Worm (Caenorhabditis elegans) whole organism, L2 larva: ENCODE results near the gene Y39G8C.2.

Source experiments
- F13H6.1 ChIP-seq: sonication (generic microtip); optimal IDR thresholded peaks from 2 replicates; lab custom pipeline; 2016; ENCODE audit warnings: missing genetic modification characterization, missing compliant biosample characterization
- alr-1 ChIP-seq: fragments of 150-350 bp; optimal IDR thresholded peaks from 2 replicates; lab custom pipeline; 2014; ENCODE audit warnings: missing biosample characterization, missing genetic modification characterization
- aly-2 ChIP-seq: fragments of 150-350 bp; optimal IDR thresholded peaks from 2 replicates; lab custom pipeline; 2014; ENCODE audit warnings: missing biosample characterization, missing genetic modification characterization
- blmp-1 ChIP-seq: sonication (generic microtip); optimal IDR thresholded peaks from 2 replicates; lab custom pipeline; 2017; ENCODE audit warnings: missing genetic modification characterization, mild to moderate bottlenecking, missing compliant biosample characterization, antibody characterized with exemption, moderate library complexity; ENCODE audit not compliant: insufficient read depth
- ceh-82 ChIP-seq: fragments of 150-350 bp; optimal IDR thresholded peaks from 2 replicates; lab custom pipeline; 2014; ENCODE audit warnings: missing biosample characterization, missing genetic modification characterization
- dmd-4 ChIP-seq: sonication (generic microtip); optimal IDR thresholded peaks from 2 replicates; lab custom pipeline; 2017; ENCODE audit warnings: missing biosample characterization, missing genetic modification characterization
- egl-27 ChIP-seq: sonication (generic microtip); optimal IDR thresholded peaks from 3 replicates; lab custom pipeline; 2017; ENCODE audit warnings: missing biosample characterization, missing genetic modification reagents, missing genetic modification characterization
- fos-1 ChIP-seq: fragments of 150-350 bp; optimal IDR thresholded peaks from 2 replicates; lab custom pipeline; 2014; ENCODE audit warnings: missing biosample characterization, missing genetic modification characterization
- gmeb-1 ChIP-seq: fragments of 150-350 bp; optimal IDR thresholded peaks from 2 replicates; lab custom pipeline; 2014; ENCODE audit warnings: missing biosample characterization, missing genetic modification characterization
- lin-11 ChIP-seq: fragments of 150-350 bp; sonication (generic microtip); optimal IDR thresholded peaks from 2 replicates; lab custom pipeline; 2014; ENCODE audit warnings: missing biosample characterization, missing genetic modification characterization, inconsistent platforms, mixed read lengths
- lin-39 ChIP-seq: fragments of 150-350 bp; optimal IDR thresholded peaks from 2 replicates; lab custom pipeline; 2014; ENCODE audit warnings: missing biosample characterization, missing genetic modification reagents, missing genetic modification characterization
- lsy-2 ChIP-seq, 2 experiments: fragments of 150-350 bp in 1 of 2; sonication (generic microtip) in 1 of 2; optimal IDR thresholded peaks; 2 replicates each; lab custom pipeline; 2014 to 2017; ENCODE audit warnings: missing biosample characterization in 2 of 2, missing genetic modification characterization in 2 of 2
- mab-5 ChIP-seq: fragments of 150-350 bp; optimal IDR thresholded peaks from 2 replicates; lab custom pipeline; 2014; ENCODE audit warnings: missing biosample characterization, missing genetic modification characterization
- mbf-1 ChIP-seq: sonication (generic microtip); optimal IDR thresholded peaks from 2 replicates; lab custom pipeline; 2017; ENCODE audit warnings: missing biosample characterization, missing genetic modification characterization
- mdl-1 ChIP-seq, 2 experiments: fragments of 150-350 bp in 1 of 2; sonication (generic microtip) in 1 of 2; optimal IDR thresholded peaks; 2 replicates each; lab custom pipeline; 2017; ENCODE audit warnings: missing biosample characterization in 2 of 2, missing genetic modification characterization in 2 of 2
- nhr-10 ChIP-seq: sonication (generic microtip); optimal IDR thresholded peaks from 2 replicates; lab custom pipeline; 2017; ENCODE audit warnings: missing biosample characterization, missing genetic modification characterization
- nhr-12 ChIP-seq: fragments of 150-350 bp; optimal IDR thresholded peaks from 2 replicates; lab custom pipeline; 2014; ENCODE audit warnings: missing biosample characterization, missing genetic modification characterization
- nhr-21 ChIP-seq: fragments of 150-350 bp; optimal IDR thresholded peaks from 2 replicates; lab custom pipeline; 2014; ENCODE audit warnings: missing biosample characterization, missing genetic modification characterization
- nhr-237 ChIP-seq: fragments of 150-350 bp; optimal IDR thresholded peaks from 2 replicates; lab custom pipeline; 2014; ENCODE audit warnings: missing biosample characterization, missing genetic modification characterization
- nhr-25 ChIP-seq: fragments of 150-350 bp; sonication (generic microtip); optimal IDR thresholded peaks from 3 replicates; lab custom pipeline; 2014; ENCODE audit warnings: missing biosample characterization, missing genetic modification characterization
- nhr-6 ChIP-seq: fragments of 150-350 bp; optimal IDR thresholded peaks from 2 replicates; lab custom pipeline; 2014; ENCODE audit warnings: missing biosample characterization, missing genetic modification characterization
- peb-1 ChIP-seq: fragments of 150-350 bp; optimal IDR thresholded peaks from 2 replicates; lab custom pipeline; 2014; ENCODE audit warnings: missing biosample characterization, missing genetic modification characterization
- sem-4 ChIP-seq: fragments of 150-350 bp; optimal IDR thresholded peaks from 2 replicates; lab custom pipeline; 2014; ENCODE audit warnings: missing biosample characterization, missing genetic modification reagents, missing genetic modification characterization
- skn-1 ChIP-seq: sonication (generic microtip); optimal IDR thresholded peaks from 2 replicates; lab custom pipeline; 2017; ENCODE audit warnings: missing biosample characterization, missing genetic modification characterization
- sma-3 ChIP-seq: sonication (generic microtip); optimal IDR thresholded peaks from 2 replicates; lab custom pipeline; 2016; ENCODE audit warnings: missing genetic modification reagents, missing genetic modification characterization, missing compliant biosample characterization
- sma-9 ChIP-seq, 2 experiments: fragments of 150-350 bp in 1 of 2; sonication (generic microtip) in 1 of 2; optimal IDR thresholded peaks; 2 replicates each; lab custom pipeline; 2014 to 2016; ENCODE audit warnings: missing genetic modification characterization in 2 of 2, mild to moderate bottlenecking in 1 of 2, missing biosample characterization in 1 of 2, missing compliant biosample characterization in 1 of 2, missing genetic modification reagents in 1 of 2, moderate library complexity in 1 of 2
- snpc-4 ChIP-seq: fragments of 150-350 bp; optimal IDR thresholded peaks from 2 replicates; lab custom pipeline; 2014; ENCODE audit warnings: missing biosample characterization, missing genetic modification characterization
- unc-39 ChIP-seq: fragments of 150-350 bp; optimal IDR thresholded peaks from 2 replicates; lab custom pipeline; 2014; ENCODE audit warnings: missing biosample characterization, missing genetic modification characterization
- unc-55 ChIP-seq: fragments of 150-350 bp; sonication (generic microtip); optimal IDR thresholded peaks from 3 replicates; lab custom pipeline; 2014; ENCODE audit warnings: missing biosample characterization, missing genetic modification reagents, missing genetic modification characterization
- unc-62 ChIP-seq: fragments of 150-350 bp; optimal IDR thresholded peaks from 2 replicates; lab custom pipeline; 2014; ENCODE audit warnings: missing biosample characterization, missing genetic modification reagents, missing genetic modification characterization
- zag-1 ChIP-seq: fragments of 150-350 bp; optimal IDR thresholded peaks from 2 replicates; lab custom pipeline; 2014; ENCODE audit warnings: missing biosample characterization, missing genetic modification characterization
- ztf-1 ChIP-seq: fragments of 200-800 bp; sonication (Bioruptor generic); conservative IDR thresholded peaks from 2 replicates; pipeline ENCODE4 v1.3.6; 2022; ENCODE audit warnings: missing genetic modification characterization, missing compliant biosample characterization
- ztf-11 ChIP-seq: sonication (generic microtip); optimal IDR thresholded peaks from 2 replicates; lab custom pipeline; 2017; ENCODE audit warnings: missing biosample characterization, missing genetic modification characterization
- ztf-4 ChIP-seq: fragments of 150-350 bp; optimal IDR thresholded peaks from 2 replicates; lab custom pipeline; 2014; ENCODE audit warnings: missing biosample characterization, missing genetic modification characterization

Gene Y39G8C.2

ce11 chrII:14059767-14060166 is 37.7 kb downstream of the Y39G8C.2 start, which contains the start of gene rpb-11 (continued):
- peak; percentile 13 for TF ChIP-seq zag-1 (tag; lab: Kevin White, UChicago)
- TF ChIP-seq, all 48 proteins: peak for 34

ce11 chrII:14055717-14056116 is 41.7 kb downstream of the Y39G8C.2 start:
- peak; percentile 2 for TF ChIP-seq sma-9 (GFP tag; optimal IDR thresholded peaks at IDR 0.05; lab: Kevin White, UChicago)
- no peak for TF ChIP-seq sma-9 (tag; optimal IDR thresholded peaks at IDR 0.05; lab: Kevin White, UChicago)
- TF ChIP-seq fos-1: peak; percentile 88
- no peak for TF ChIP-seq lsy-2 (tag; optimal IDR thresholded peaks at IDR 0.05; lab: Kevin White, UChicago)
- TF ChIP-seq, all 48 proteins: peak for 2

ce11 chrII:14053141-14053540 is 44.3 kb downstream of the Y39G8C.2 start:
- TF ChIP-seq nhr-237 (tag; lab: Kevin White, UChicago): no peak
- no peak for TF ChIP-seq dmd-4
- TF ChIP-seq F13H6.1: no peak
- TF ChIP-seq unc-62 (GFP tag; lab: Kevin White, UChicago): no peak
- TF ChIP-seq alr-1 (tag; lab: Kevin White, UChicago): no peak
- no peak for TF ChIP-seq ztf-4 (tag; lab: Kevin White, UChicago)
- no peak for TF ChIP-seq ztf-1 (GFP tag; lab: Robert Waterston, UW)
- TF ChIP-seq nhr-12 (tag; lab: Kevin White, UChicago): no peak
- TF ChIP-seq ztf-11: no peak
- TF ChIP-seq aly-2 (tag; lab: Kevin White, UChicago): no peak

- TF ChIP-seq egl-27 (tag; lab: Kevin White, UChicago): no peak
- TF ChIP-seq, all 48 proteins: peak for 0
These were observed 45.2 kb downstream of the Y39G8C.2 start, which contains the start of gene daf-5 for ce11 chrII:14052204-14052603. TSS of gene daf-5 (minus strand) at chrII:14052304.

- TF ChIP-seq nhr-10 (tag; lab: Kevin White, UChicago): no peak
- TF ChIP-seq nhr-25 (tag; lab: Kevin White, UChicago): no peak
- TF ChIP-seq skn-1: no peak
- TF ChIP-seq nhr-237 (tag; lab: Kevin White, UChicago): no peak
- TF ChIP-seq ceh-82 (tag; lab: Kevin White, UChicago): no peak
- no peak for TF ChIP-seq mbf-1 (tag; lab: Kevin White, UChicago)
- peak; percentile 7 for TF ChIP-seq nhr-21 (tag; lab: Kevin White, UChicago)
- TF ChIP-seq nhr-12 (tag; lab: Kevin White, UChicago): no peak
- peak; percentile 51 for TF ChIP-seq fos-1
- peak; percentile 35 for TF ChIP-seq snpc-4 (tag; lab: Kevin White, UChicago)
- no peak for TF ChIP-seq mab-5 (tag; lab: Kevin White, UChicago)
- TF ChIP-seq sma-3 (GFP tag; lab: Kevin White, UChicago): no peak
- no peak for TF ChIP-seq nhr-6 (tag; lab: Kevin White, UChicago)
- no peak for TF ChIP-seq lsy-2 (tag; optimal IDR thresholded peaks at IDR 0.05; lab: Kevin White, UChicago)
- TF ChIP-seq unc-55: no peak
- no peak for TF ChIP-seq unc-62 (GFP tag; lab: Kevin White, UChicago)
- no peak for TF ChIP-seq dmd-4
- TF ChIP-seq lin-39 (tag; lab: Kevin White, UChicago): no peak
- TF ChIP-seq unc-39 (tag; lab: Kevin White, UChicago): no peak
- no peak for TF ChIP-seq blmp-1
- no peak for TF ChIP-seq zag-1 (tag; lab: Kevin White, UChicago)
- TF ChIP-seq mdl-1 (tag; optimal IDR thresholded peaks at IDR 0.05; lab: Kevin White, UChicago): no peak
- TF ChIP-seq peb-1: no peak
- TF ChIP-seq sem-4: no peak
- TF ChIP-seq gmeb-1 (tag; lab: Kevin White, UChicago): no peak
- TF ChIP-seq aly-2 (tag; lab: Kevin White, UChicago): no peak
- no peak for TF ChIP-seq lin-11 (tag; lab: Kevin White, UChicago)
- TF ChIP-seq, all 48 proteins: peak for 3
These were observed 45.9 kb downstream of the Y39G8C.2 start for ce11 chrII:14051474-14051934.
